Worm (Caenorhabditis elegans): ENCODE data around the gene F56C4.1.

The F56C4.1 gene

ce11 chrIV:10599983-10600382, 36.8 kb upstream of the F56C4.1 start, which contains the start of gene R09H10.1:
Gene R09H10.1, plus strand, starts transcription at chrIV:10600283.
- TF ChIP-seq pag-3 (tag; optimal IDR thresholded peaks at IDR 0.05; ENCODE audit: borderline replicate concordance) (no peak), tbx-2 (tag; optimal IDR thresholded peaks at IDR 0.05) (no peak), elt-4 (tag; optimal IDR thresholded peaks at IDR 0.05) (no peak), npax-4 (tag; optimal IDR thresholded peaks at IDR 0.05) (no peak), ceh-14 (tag; optimal IDR thresholded peaks at IDR 0.05) (no peak), T23F11.4 (GFP tag; optimal IDR thresholded peaks at IDR 0.05) (no peak), ceh-18 (tag; optimal IDR thresholded peaks at IDR 0.05) (no peak), pax-1 (tag; optimal IDR thresholded peaks at IDR 0.05) (no peak), ceh-9 (tag; optimal IDR thresholded peaks at IDR 0.05) (no peak), ztf-16 (tag; optimal IDR thresholded peaks at IDR 0.05) (no peak), unc-3 (GFP tag; conservative IDR thresholded peaks at IDR 0.05) (no peak), unc-3 (tag; optimal IDR thresholded peaks at IDR 0.05) (no peak), dve-1 (tag; optimal IDR thresholded peaks at IDR 0.05) (no peak), unc-55 (GFP tag; optimal IDR thresholded peaks at IDR 0.05) (no peak), Y22D7AL.16 (tag; optimal IDR thresholded peaks at IDR 0.05) (no peak), fkh-10 (GFP tag; optimal IDR thresholded peaks at IDR 0.05) (no peak), K09A11.1 (tag; optimal IDR thresholded peaks at IDR 0.05; ENCODE audit: insufficient read depth) (no peak)

- no peak for TF ChIP-seq sox-2 (GFP tag; IDR thresholded peaks at IDR 0.05)
- TF ChIP-seq gmeb-2 (tag; optimal IDR thresholded peaks at IDR 0.05), result no peak
- TF ChIP-seq lin-11 (tag; optimal IDR thresholded peaks at IDR 0.05), result no peak
- no peak for TF ChIP-seq unc-86 (tag; optimal IDR thresholded peaks at IDR 0.05)
- no peak for TF ChIP-seq unc-42 (tag; optimal IDR thresholded peaks at IDR 0.05)
- no peak for TF ChIP-seq fkh-6 (tag; optimal IDR thresholded peaks at IDR 0.05)
- TF ChIP-seq pat-9 (tag; optimal IDR thresholded peaks at IDR 0.05), result no peak
- no peak for TF ChIP-seq sox-4 (tag; optimal IDR thresholded peaks at IDR 0.05)
- TF ChIP-seq Y22D7AL.16 (tag; optimal IDR thresholded peaks at IDR 0.05), result no peak
- no peak for TF ChIP-seq sdc-2 (tag; optimal IDR thresholded peaks at IDR 0.05)
- TF ChIP-seq rnt-1 (tag; optimal IDR thresholded peaks at IDR 0.05), result no peak
- no peak for TF ChIP-seq nfya-1 (tag; optimal IDR thresholded peaks at IDR 0.05)
Measured at ce11 chrIV:10602644-10603043, 34.1 kb upstream of the F56C4.1 start, which contains the start of gene R09H10.2. Gene R09H10.2, plus strand, starts transcription at chrIV:10602944.

- no peak for TF ChIP-seq pax-1 (tag; optimal IDR thresholded peaks at IDR 0.05)
- TF ChIP-seq elt-2 (tag; optimal IDR thresholded peaks at IDR 0.05), result peak; percentile 21
Measured at ce11 chrIV:10606575-10607080, 30.1 kb upstream of the F56C4.1 start, which contains the start of gene R09H10.3. Gene R09H10.3, plus strand, starts transcription at chrIV:10607030.

ce11 chrIV:10608275-10608674, 28.5 kb upstream of the F56C4.1 start, which contains the start of gene R09H10.6:
Gene R09H10.6, plus strand, starts transcription at chrIV:10608575.
- TF ChIP-seq hlh-15 (tag; optimal IDR thresholded peaks at IDR 0.05) (no peak), unc-55 (GFP tag; optimal IDR thresholded peaks at IDR 0.05) (no peak), lin-11 (tag; optimal IDR thresholded peaks at IDR 0.05) (no peak), ceh-19 (GFP tag; optimal IDR thresholded peaks at IDR 0.05) (no peak), tbx-2 (tag; optimal IDR thresholded peaks at IDR 0.05) (no peak), dve-1 (tag; optimal IDR thresholded peaks at IDR 0.05) (no peak), pqm-1 (tag; optimal IDR thresholded peaks at IDR 0.05) (no peak), ttx-3 (tag; optimal IDR thresholded peaks at IDR 0.05) (no peak), pros-1 (tag; optimal IDR thresholded peaks at IDR 0.05) (no peak), ref-2 (tag; optimal IDR thresholded peaks at IDR 0.05) (no peak), hlh-6 (tag; optimal IDR thresholded peaks at IDR 0.05) (no peak)

Data from whole organism, late embryonic.